Worm (Caenorhabditis elegans) whole organism, young adult: ENCODE results near the gene nhr-154.

Experiments
- C17E4.6 ChIP-seq: fragments of 200-800 bp; sonication (Bioruptor generic); IDR thresholded peaks from 2 replicates; pipeline ENCODE4 v1.3.6; 2022; ENCODE audit warnings: missing genetic modification reagents, missing genetic modification characterization, missing compliant biosample characterization
- D2030.7 ChIP-seq: fragments of 200-800 bp; sonication (Bioruptor generic); IDR thresholded peaks from 2 replicates; pipeline ENCODE4 v1.3.6; 2022; ENCODE audit warnings: missing genetic modification reagents, missing genetic modification characterization, missing compliant biosample characterization
- F37B4.10 ChIP-seq: fragments of 200-800 bp; sonication (Bioruptor generic); IDR thresholded peaks from 2 replicates; pipeline ENCODE4 v1.3.6; 2022; ENCODE audit warnings: missing genetic modification characterization, missing compliant biosample characterization
- F49E8.2 ChIP-seq: sonication (generic microtip); optimal IDR thresholded peaks from 3 replicates; lab custom pipeline; 2017; ENCODE audit warnings: missing genetic modification characterization, mild to moderate bottlenecking, missing compliant biosample characterization, antibody characterized with exemption, moderate library complexity; ENCODE audit not compliant: insufficient read depth
- F57A8.1 ChIP-seq: fragments of 200-800 bp; sonication (Bioruptor generic); optimal IDR thresholded peaks from 2 replicates; lab custom pipeline; 2018; ENCODE audit warnings: mild to moderate bottlenecking, missing genetic modification characterization, moderate library complexity, missing compliant biosample characterization
- F57C9.4 ChIP-seq: sonication (generic microtip); optimal IDR thresholded peaks from 2 replicates; lab custom pipeline; 2017; ENCODE audit warnings: mild to moderate bottlenecking, missing genetic modification characterization, missing compliant biosample characterization
- K11D2.4 ChIP-seq: fragments of 200-800 bp; sonication (Bioruptor generic); IDR thresholded peaks from 2 replicates; pipeline ENCODE4 v1.3.6; 2022; ENCODE audit warnings: missing genetic modification reagents, missing genetic modification characterization, missing compliant biosample characterization
- K12H6.12 ChIP-seq: fragments of 200-800 bp; sonication (Bioruptor generic); optimal IDR thresholded peaks from 2 replicates; lab custom pipeline; 2018; ENCODE audit warnings: mild to moderate bottlenecking, missing genetic modification characterization, missing compliant biosample characterization
- T07F8.4 ChIP-seq: sonication (generic microtip); optimal IDR thresholded peaks from 2 replicates; lab custom pipeline; 2016; ENCODE audit warnings: mild to moderate bottlenecking, missing genetic modification characterization, moderate library complexity, missing compliant biosample characterization
- Y53G8AR.9 ChIP-seq: fragments of 200-800 bp; sonication (Bioruptor generic); conservative IDR thresholded peaks from 2 replicates; pipeline ENCODE4 v1.3.6; 2022; ENCODE audit warnings: missing genetic modification reagents, missing genetic modification characterization, missing compliant biosample characterization
- akir-1 ChIP-seq: fragments of 200-800 bp; sonication (Bioruptor generic); optimal IDR thresholded peaks from 2 replicates; lab custom pipeline; 2018; ENCODE audit warnings: mild to moderate bottlenecking, missing genetic modification characterization, moderate library complexity, missing compliant biosample characterization
- ceh-91 ChIP-seq: fragments of 200-800 bp; sonication (Bioruptor generic); IDR thresholded peaks from 2 replicates; pipeline ENCODE4 v1.3.6; 2022; ENCODE audit warnings: missing genetic modification reagents, missing genetic modification characterization, missing compliant biosample characterization
- dpff-1 ChIP-seq: sonication (generic microtip); optimal IDR thresholded peaks from 2 replicates; lab custom pipeline; 2017; ENCODE audit warnings: mild to moderate bottlenecking, missing genetic modification characterization, missing compliant biosample characterization
- dpl-1 ChIP-seq: fragments of 150-350 bp; optimal IDR thresholded peaks from 2 replicates; lab custom pipeline; 2014; ENCODE audit warnings: missing biosample characterization, missing genetic modification reagents, missing genetic modification characterization
- egl-44 ChIP-seq: fragments of 200-800 bp; sonication (Bioruptor generic); IDR thresholded peaks from 2 replicates; pipeline ENCODE4 v1.3.6; 2022; ENCODE audit warnings: missing genetic modification reagents, missing genetic modification characterization, missing compliant biosample characterization
- ets-4 ChIP-seq: fragments of 200-800 bp; sonication (Bioruptor generic); optimal IDR thresholded peaks from 2 replicates; lab custom pipeline; 2018; ENCODE audit warnings: mild to moderate bottlenecking, missing genetic modification characterization, missing compliant biosample characterization
- gei-17 ChIP-seq: fragments of 200-800 bp; sonication (Bioruptor generic); optimal IDR thresholded peaks from 2 replicates; lab custom pipeline; 2018; ENCODE audit warnings: mild to moderate bottlenecking, missing genetic modification characterization, missing compliant biosample characterization
- lin-26 ChIP-seq: fragments of 200-800 bp; sonication (Bioruptor generic); IDR thresholded peaks from 2 replicates; pipeline ENCODE4 v1.3.6; 2022; ENCODE audit warnings: missing genetic modification reagents, missing genetic modification characterization, missing compliant biosample characterization
- lin-35 ChIP-seq, 3 experiments: fragments of 150-350 bp in 2 of 3; sonication (generic microtip) in 1 of 3; optimal IDR thresholded peaks; 2 replicates each; lab custom pipeline; 2014 to 2018; ENCODE audit warnings: missing biosample characterization in 3 of 3, missing genetic modification characterization in 3 of 3, missing genetic modification reagents in 3 of 3
- lin-54 ChIP-seq: fragments of 200-800 bp; sonication (Bioruptor generic); optimal IDR thresholded peaks from 2 replicates; lab custom pipeline; 2018; ENCODE audit warnings: mild to moderate bottlenecking, missing genetic modification characterization, missing compliant biosample characterization
- madf-6 ChIP-seq: fragments of 200-800 bp; sonication (Bioruptor generic); IDR thresholded peaks from 2 replicates; pipeline ENCODE4 v1.3.6; 2022; ENCODE audit warnings: missing genetic modification reagents, missing genetic modification characterization, missing compliant biosample characterization
- mxl-1 ChIP-seq: sonication (generic microtip); optimal IDR thresholded peaks from 2 replicates; lab custom pipeline; 2016; ENCODE audit warnings: missing genetic modification characterization, missing compliant biosample characterization
- nfyb-1 ChIP-seq: fragments of 200-800 bp; sonication (Bioruptor generic); IDR thresholded peaks from 2 replicates; pipeline ENCODE4 v1.3.6; 2022; ENCODE audit warnings: missing genetic modification reagents, missing genetic modification characterization, missing compliant biosample characterization
- nhr-120 ChIP-seq: fragments of 200-800 bp; sonication (Bioruptor generic); IDR thresholded peaks from 2 replicates; pipeline ENCODE4 v1.3.6; 2022; ENCODE audit warnings: missing genetic modification characterization, missing compliant biosample characterization
- nhr-80 ChIP-seq: sonication (generic microtip); optimal IDR thresholded peaks from 2 replicates; lab custom pipeline; 2016; ENCODE audit warnings: missing genetic modification characterization, missing compliant biosample characterization
- rec-8 ChIP-seq, 2 experiments: sonication (generic microtip); optimal IDR thresholded peaks; 2 replicates each; lab custom pipeline; 2016; ENCODE audit warnings: mild to moderate bottlenecking in 2 of 2, missing genetic modification characterization in 2 of 2, missing genetic modification reagents in 2 of 2, missing genotype in 2 of 2, missing biosample characterization in 1 of 2, missing compliant biosample characterization in 1 of 2, moderate library complexity in 1 of 2
- snpc-3.4 ChIP-seq: sonication (generic microtip); optimal IDR thresholded peaks from 2 replicates; lab custom pipeline; 2017; ENCODE audit warnings: missing genetic modification characterization, mild to moderate bottlenecking, missing compliant biosample characterization, antibody characterized with exemption, moderate library complexity, missing genotype, missing genetic modification reagents
- tbx-9 ChIP-seq: sonication (generic microtip); optimal IDR thresholded peaks from 2 replicates; lab custom pipeline; 2016; ENCODE audit warnings: borderline replicate concordance, missing genetic modification characterization, inconsistent platforms, missing compliant biosample characterization
- zfh-2 ChIP-seq: fragments of 200-800 bp; sonication (Bioruptor generic); conservative IDR thresholded peaks from 2 replicates; pipeline ENCODE4 v1.3.6; 2022; ENCODE audit warnings: missing genetic modification reagents, missing genetic modification characterization, missing compliant biosample characterization
- ztf-28 ChIP-seq: fragments of 200-800 bp; sonication (Bioruptor generic); IDR thresholded peaks from 2 replicates; pipeline ENCODE4 v1.3.6; 2022; ENCODE audit warnings: missing genetic modification reagents, missing genetic modification characterization, missing compliant biosample characterization
- ztf-3 ChIP-seq: fragments of 200-800 bp; sonication (Bioruptor generic); optimal IDR thresholded peaks from 2 replicates; lab custom pipeline; 2018; ENCODE audit warnings: mild to moderate bottlenecking, missing genetic modification characterization, missing compliant biosample characterization

nhr-154 gene

DNA sequence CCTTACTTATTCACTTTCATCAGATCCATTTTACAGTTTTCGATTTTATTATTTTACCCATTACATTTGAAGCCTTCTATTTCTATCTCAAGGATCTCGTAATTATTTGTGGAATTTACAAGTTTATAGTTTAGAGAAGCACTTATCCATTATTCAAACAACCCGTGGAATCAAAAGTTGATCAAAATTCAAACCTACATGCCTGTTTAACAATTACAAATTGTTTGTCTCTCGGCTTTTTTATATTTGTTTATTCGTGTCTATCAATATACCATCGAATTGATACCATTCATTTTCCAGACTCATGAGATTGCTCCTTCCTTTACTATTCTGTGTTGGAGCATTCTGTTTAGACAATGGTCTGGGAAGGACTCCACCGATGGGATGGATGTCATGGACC lies 14.2 kb upstream of the nhr-154 start, which contains the start of gene gana-1:
TSS of gene gana-1 (plus strand) at position 301 of the 400 bp plus-strand sequence.
- TF ChIP-seq snpc-3.4 (tag; lab: Kevin White, UChicago) (no peak), ztf-3 (no peak), nfyb-1 (no peak), K12H6.12 (tag; lab: Kevin White, UChicago) (no peak), F57A8.1 (GFP tag; lab: Kevin White, UChicago) (no peak), tbx-9 (no peak), zfh-2 (GFP tag; lab: Robert Waterston, UW) (no peak), ceh-91 (GFP tag; lab: Robert Waterston, UW) (no peak), gei-17 (GFP tag; lab: Kevin White, UChicago) (no peak), Y53G8AR.9 (GFP tag; lab: Robert Waterston, UW) (no peak), lin-35 (GFP tag; optimal IDR thresholded peaks at IDR 0.05; lab: Kevin White, UChicago) (no peak), nhr-120 (GFP tag; lab: Robert Waterston, UW) (no peak), C17E4.6 (GFP tag; lab: Robert Waterston, UW) (no peak), akir-1 (no peak), ztf-28 (GFP tag; lab: Robert Waterston, UW) (no peak), mxl-1 (no peak), lin-54 (GFP tag; lab: Kevin White, UChicago) (no peak), egl-44 (GFP tag; lab: Robert Waterston, UW) (no peak)

DNA sequence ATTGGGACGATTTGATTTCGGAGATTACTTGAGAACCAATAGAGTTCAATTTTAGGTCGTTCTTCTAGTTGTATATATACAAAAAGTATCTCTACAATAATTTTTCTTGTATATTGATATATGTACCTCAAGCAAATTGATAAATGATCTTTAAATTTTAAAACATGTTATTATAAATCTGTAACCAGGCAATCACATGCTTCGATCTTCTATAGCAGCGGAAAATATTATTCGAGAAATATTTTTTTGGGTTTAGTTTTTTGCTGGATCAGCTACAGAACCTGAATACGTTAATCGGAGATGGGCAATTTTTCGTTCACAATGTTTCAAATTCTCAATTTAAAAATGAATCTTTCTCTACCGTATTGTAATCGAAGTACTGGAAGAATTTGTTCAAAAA lies 12.3 kb upstream of the nhr-154 start, which contains the start of gene R07B7.12:
TSS of gene R07B7.12 (plus strand) at position 301 of the 400 bp plus-strand sequence.
- TF ChIP-seq ets-4 (GFP tag; lab: Kevin White, UChicago) (no peak), D2030.7 (GFP tag; lab: Robert Waterston, UW) (no peak), dpff-1 (tag; lab: Kevin White, UChicago) (no peak), F49E8.2 (tag; lab: Kevin White, UChicago) (no peak), madf-6 (GFP tag; lab: Robert Waterston, UW) (no peak), ztf-28 (GFP tag; lab: Robert Waterston, UW) (no peak)

DNA sequence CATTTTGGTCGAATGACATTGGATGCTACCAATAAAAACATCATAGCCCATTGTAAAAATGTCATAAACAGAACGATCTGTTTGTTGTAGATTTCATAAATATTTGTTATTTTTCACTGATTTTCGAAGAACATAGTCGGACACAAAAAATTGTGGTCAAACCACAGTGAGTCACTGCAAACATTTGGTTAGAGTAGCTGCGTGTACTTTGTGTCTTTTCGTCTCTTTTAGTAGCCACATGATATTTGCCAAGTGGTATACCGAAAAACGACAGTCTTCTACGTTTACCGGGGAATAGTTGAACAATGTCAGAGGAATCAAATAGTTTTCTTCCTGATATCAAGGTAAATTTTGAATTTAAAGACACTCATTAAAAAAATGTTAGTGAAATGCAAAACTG lies 9.3 kb upstream of the nhr-154 start, which contains the start of gene nhr-206:
TSS of gene nhr-206 (plus strand) at position 248 of the 400 bp plus-strand sequence.
- TF ChIP-seq nhr-80 (tag; lab: Kevin White, UChicago): peak; percentile 63
- TF ChIP-seq rec-8 (tag; optimal IDR thresholded peaks at IDR 0.05; lab: Kevin White, UChicago): no peak

DNA sequence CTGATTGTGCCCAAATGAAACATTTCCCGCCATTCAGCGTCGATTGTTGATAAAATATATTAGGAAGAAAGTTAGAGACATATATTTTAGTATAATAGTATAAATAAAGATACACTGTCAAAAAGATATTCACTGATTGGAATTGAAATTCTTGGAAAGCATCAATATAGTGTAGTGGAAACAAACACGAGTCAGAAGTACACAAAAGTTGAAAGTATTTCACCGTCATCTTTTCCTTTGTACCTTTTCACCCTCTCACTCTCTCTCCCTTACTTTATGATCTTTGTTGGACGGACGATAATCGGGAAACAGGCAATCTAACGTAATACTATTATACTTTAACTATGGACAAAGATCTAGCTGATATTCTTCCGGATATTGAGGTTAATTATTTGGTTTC lies 7.1 kb upstream of the nhr-154 start, which contains the start of gene nhr-208:
TSS of gene nhr-208 (plus strand) at position 288 of the 400 bp plus-strand sequence.
- no peak for TF ChIP-seq F37B4.10 (GFP tag; lab: Robert Waterston, UW)
- no peak for TF ChIP-seq dpl-1 (GFP tag; lab: Kevin White, UChicago)
- TF ChIP-seq F57C9.4 (tag; lab: Kevin White, UChicago): no peak
- TF ChIP-seq T07F8.4 (tag; lab: Kevin White, UChicago): no peak
- no peak for TF ChIP-seq K11D2.4 (GFP tag; lab: Robert Waterston, UW)

DNA sequence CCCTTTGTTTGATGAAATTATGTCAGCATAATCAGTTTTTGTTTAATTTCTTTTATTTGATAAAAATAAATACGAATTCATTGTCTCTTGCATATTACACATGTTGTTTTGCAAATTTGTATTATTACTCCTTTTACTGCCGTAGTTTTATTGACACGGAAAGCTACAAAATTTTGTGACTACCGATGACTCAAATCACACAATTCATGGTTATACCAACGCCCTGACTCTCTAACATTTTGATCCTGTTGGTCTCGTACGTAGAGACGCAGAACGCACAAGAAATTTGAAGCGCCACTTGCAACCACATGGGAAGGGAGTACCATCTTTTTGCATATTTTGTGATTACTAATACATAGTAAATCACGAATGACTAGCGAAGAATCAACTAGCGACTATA lies 5.2 kb upstream of the nhr-154 start, which contains the start of gene nhr-207:
TSS of gene nhr-207 (plus strand) at position 282 of the 400 bp plus-strand sequence.
- peak; percentile 39 for TF ChIP-seq nhr-80 (tag; lab: Kevin White, UChicago)
- no peak for TF ChIP-seq lin-26 (GFP tag; lab: Robert Waterston, UW)
- TF ChIP-seq, all 124 proteins: peak for 1
